Worm (Caenorhabditis elegans) whole organism, midembryonic: ENCODE data around the gene F46B3.7.

ENCODE experiments used
- T22C8.4 ChIP-seq: fragments of 200-800 bp; sonication (Bioruptor generic); IDR thresholded peaks from 2 replicates; pipeline ENCODE4 v1.3.6; 2022; ENCODE audit warnings: missing genetic modification characterization, missing compliant biosample characterization
- cog-1 ChIP-seq: sonication (generic microtip); optimal IDR thresholded peaks from 2 replicates; lab custom pipeline; 2016; ENCODE audit warnings: missing genetic modification characterization, missing compliant biosample characterization
- flt-1 ChIP-seq: fragments of 200-800 bp; sonication (Bioruptor generic); IDR thresholded peaks from 2 replicates; pipeline ENCODE4 v1.3.6; 2022; ENCODE audit warnings: missing genetic modification characterization, missing compliant biosample characterization
- klf-2 ChIP-seq: fragments of 200-800 bp; sonication (Bioruptor generic); conservative IDR thresholded peaks from 2 replicates; pipeline ENCODE4 v1.3.6; 2022; ENCODE audit warnings: missing genetic modification reagents, missing genetic modification characterization, missing compliant biosample characterization
- med-1 ChIP-seq: sonication (generic microtip); optimal IDR thresholded peaks from 2 replicates; lab custom pipeline; 2017; ENCODE audit warnings: missing genetic modification characterization, mild to moderate bottlenecking, missing compliant biosample characterization, antibody characterized with exemption, missing genetic modification reagents; ENCODE audit not compliant: insufficient read depth
- ref-1 ChIP-seq: fragments of 200-800 bp; sonication (Bioruptor generic); conservative IDR thresholded peaks from 2 replicates; pipeline ENCODE4 v1.3.6; 2022; ENCODE audit warnings: missing genetic modification reagents, missing genetic modification characterization, missing compliant biosample characterization
- tab-1 ChIP-seq: fragments of 200-800 bp; sonication (Bioruptor generic); IDR thresholded peaks from 2 replicates; pipeline ENCODE4 v1.3.6; 2022; ENCODE audit warnings: missing genetic modification characterization, missing compliant biosample characterization
- ztf-23 ChIP-seq: fragments of 200-800 bp; sonication (Bioruptor generic); IDR thresholded peaks from 2 replicates; pipeline ENCODE4 v1.3.6; 2022; ENCODE audit warnings: missing genetic modification reagents, missing genetic modification characterization, missing compliant biosample characterization

DNA sequence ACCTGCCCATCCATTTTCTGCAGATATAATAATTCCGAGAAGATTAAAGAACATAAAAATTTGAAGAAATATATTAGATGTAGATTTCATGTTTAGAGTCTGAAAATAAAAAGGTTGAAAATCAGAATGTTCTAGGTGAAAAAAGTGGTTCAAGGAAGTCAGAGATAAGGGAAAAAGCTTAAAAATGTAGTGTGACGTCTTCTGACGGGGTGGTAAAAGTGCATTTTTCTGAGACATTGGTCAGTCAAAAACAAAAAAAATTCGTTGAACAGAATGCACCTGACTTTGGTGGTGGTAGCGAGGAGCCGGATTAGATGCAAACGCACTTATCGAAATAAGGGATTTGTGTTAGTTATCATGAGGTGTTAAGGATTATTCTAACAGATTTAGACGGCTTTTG lies 11.9 kb downstream of the F46B3.7 start, which contains the start of gene F46B3.23:
- no peak for TF ChIP-seq cog-1 (tag; lab: Kevin White, UChicago)
- TF ChIP-seq ref-1 (GFP tag; lab: Robert Waterston, UW): no peak
- no peak for TF ChIP-seq klf-2 (GFP tag; lab: Robert Waterston, UW)
- no peak for TF ChIP-seq med-1 (GFP tag; lab: Kevin White, UChicago)
- no peak for TF ChIP-seq flt-1 (GFP tag; lab: Robert Waterston, UW)
- no peak for TF ChIP-seq T22C8.4
- TF ChIP-seq tab-1 (GFP tag; lab: Robert Waterston, UW): no peak
- TF ChIP-seq ztf-23 (GFP tag; lab: Robert Waterston, UW): no peak
